Worm (Caenorhabditis elegans) whole organism, young adult: ENCODE measurements around the gene F38B6.3.

Experiments
- K12H6.12 ChIP-seq: fragments of 200-800 bp; sonication (Bioruptor generic); optimal IDR thresholded peaks from 2 replicates; lab custom pipeline; 2018; ENCODE audit warnings: mild to moderate bottlenecking, missing genetic modification characterization, missing compliant biosample characterization
- ceh-79 ChIP-seq: sonication (generic microtip); optimal IDR thresholded peaks from 2 replicates; lab custom pipeline; 2017; ENCODE audit warnings: mild to moderate bottlenecking, missing genetic modification characterization, missing compliant biosample characterization
- egl-18 ChIP-seq: fragments of 200-800 bp; sonication (Bioruptor generic); IDR thresholded peaks from 2 replicates; pipeline ENCODE4 v1.3.6; 2022; ENCODE audit warnings: missing genetic modification reagents, missing genetic modification characterization, missing compliant biosample characterization
- lsy-27 ChIP-seq: sonication (generic microtip); optimal IDR thresholded peaks from 2 replicates; lab custom pipeline; 2017; ENCODE audit warnings: missing genetic modification characterization, mild to moderate bottlenecking, missing compliant biosample characterization, antibody characterized with exemption, missing genotype, borderline replicate concordance; ENCODE audit not compliant: insufficient read depth
- madf-8 ChIP-seq: fragments of 200-800 bp; sonication (Bioruptor generic); conservative IDR thresholded peaks from 2 replicates; pipeline ENCODE4 v1.3.6; 2022; ENCODE audit warnings: missing genetic modification reagents, missing genetic modification characterization, missing compliant biosample characterization
- snpc-4 ChIP-seq, 5 experiments: fragments of 150-350 bp in 1 of 5; sonication (generic microtip) in 4 of 5; optimal IDR thresholded peaks; 2 replicates each; lab custom pipeline; 2014 to 2018; ENCODE audit warnings: missing genetic modification characterization in 5 of 5, missing biosample characterization in 3 of 5, antibody characterized with exemption in 2 of 5, mild to moderate bottlenecking in 2 of 5, missing compliant biosample characterization in 2 of 5, missing genotype in 2 of 5, moderate library complexity in 2 of 5, missing genetic modification reagents in 1 of 5
- tbx-9 ChIP-seq: sonication (generic microtip); optimal IDR thresholded peaks from 2 replicates; lab custom pipeline; 2016; ENCODE audit warnings: borderline replicate concordance, missing genetic modification characterization, inconsistent platforms, missing compliant biosample characterization

DNA sequence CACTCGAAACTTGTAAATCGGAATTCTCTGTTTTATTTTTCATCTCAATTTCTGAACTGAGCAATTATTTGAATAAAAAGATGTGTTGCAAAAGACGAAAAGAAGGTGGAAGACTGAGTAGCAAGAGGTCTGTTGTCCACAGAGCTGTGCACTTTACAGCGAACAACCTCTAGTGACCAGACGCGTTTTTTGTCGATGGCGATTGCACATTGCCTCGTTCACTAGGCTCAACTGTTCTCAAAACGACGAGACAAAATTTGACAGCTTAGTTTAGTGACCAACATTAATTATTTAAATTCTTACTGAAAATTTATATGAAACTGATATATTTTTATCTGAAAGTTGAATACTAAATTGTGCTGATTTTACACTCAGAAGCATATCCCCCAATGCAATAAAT lies 39.8 kb downstream of the F38B6.3 start, which contains the start of gene R03E9.2:
- TF ChIP-seq lsy-27 (tag; lab: Kevin White, UChicago) (no peak), snpc-4 (GFP tag; optimal IDR thresholded peaks at IDR 0.05; lab: Kevin White, UChicago) (no peak), snpc-4 (tag; optimal IDR thresholded peaks at IDR 0.05; lab: Kevin White, UChicago) (no peak), ceh-79 (no peak), egl-18 (GFP tag; lab: Robert Waterston, UW) (no peak), K12H6.12 (tag; lab: Kevin White, UChicago) (no peak), tbx-9 (tag; lab: Kevin White, UChicago) (no peak), madf-8 (GFP tag; lab: Robert Waterston, UW) (no peak)
